Worm (Caenorhabditis elegans): ENCODE data around the gene H37A05.2.

ce11 chrV:13627103-13627623, 6.9 kb downstream of the H37A05.2 start, which contains the start of gene sde-2:
- TF ChIP-seq nhr-237 (tag; optimal IDR thresholded peaks at IDR 0.05) (no peak), ceh-82 (tag; optimal IDR thresholded peaks at IDR 0.05) (no peak), lin-39 (tag; optimal IDR thresholded peaks at IDR 0.05) (no peak), aly-2 (tag; optimal IDR thresholded peaks at IDR 0.05) (no peak), fos-1 (tag; optimal IDR thresholded peaks at IDR 0.05) (no peak), snpc-4 (tag; optimal IDR thresholded peaks at IDR 0.05) (no peak), unc-62 (GFP tag; optimal IDR thresholded peaks at IDR 0.05) (no peak), gmeb-1 (tag; optimal IDR thresholded peaks at IDR 0.05) (no peak)
